Fruit fly (Drosophila melanogaster): ENCODE measurements around the gene ORMDL.

- TF ChIP-seq fru (GFP tag; optimal IDR thresholded peaks at IDR 0.05) (no peak), Mio (GFP tag; optimal IDR thresholded peaks at IDR 0.05) (no peak), ey (GFP tag; optimal IDR thresholded peaks at IDR 0.05) (no peak), h (GFP tag; optimal IDR thresholded peaks at IDR 0.05) (peak; percentile 14), Hr78 (GFP tag; optimal IDR thresholded peaks at IDR 0.05) (no peak), pan (optimal IDR thresholded peaks at IDR 0.05) (no peak), psq (GFP tag; optimal IDR thresholded peaks at IDR 0.05) (no peak), Vsx2 (GFP tag; optimal IDR thresholded peaks at IDR 0.05; ENCODE audit: partially characterized antibody) (peak; percentile 79), N (GFP tag; optimal IDR thresholded peaks at IDR 0.05) (no peak)
These were observed 9.5 kb downstream of the ORMDL start, which contains the start of gene CG43980 for dm6 chr3L:21644607-21645006.
